Worm (Caenorhabditis elegans): Measurements from ENCODE around the gene F33G12.7.

F33G12.7 gene

ce11 chrII:5039912-5040311 is 569 bp downstream of the F33G12.7 start, which contains the start of gene golg-2:
Gene golg-2, minus strand, starts transcription at chrII:5040091.
- TF ChIP-seq Y53G8AR.9 (GFP tag; conservative IDR thresholded peaks at IDR 0.05) (no peak), F23B12.7 (tag; optimal IDR thresholded peaks at IDR 0.05; ENCODE audit: insufficient read depth) (peak; percentile 18)

ce11 chrII:5036128-5036527 is 4.4 kb downstream of the F33G12.7 start, which contains the start of gene lrr-1:
Gene lrr-1, minus strand, starts transcription at chrII:5036439.
- TF ChIP-seq madf-6 (GFP tag; IDR thresholded peaks at IDR 0.05) (peak; percentile 43; the same call in 1 of the 2 replicates), F37B4.10 (GFP tag; IDR thresholded peaks at IDR 0.05) (no peak), ama-1 (optimal IDR thresholded peaks at IDR 0.05) (no peak), ama-1 (GFP tag; optimal IDR thresholded peaks at IDR 0.05) (no peak), rcor-1 (GFP tag; IDR thresholded peaks at IDR 0.05) (no peak), lin-40 (tag; optimal IDR thresholded peaks at IDR 0.05) (no peak)

DNA sequence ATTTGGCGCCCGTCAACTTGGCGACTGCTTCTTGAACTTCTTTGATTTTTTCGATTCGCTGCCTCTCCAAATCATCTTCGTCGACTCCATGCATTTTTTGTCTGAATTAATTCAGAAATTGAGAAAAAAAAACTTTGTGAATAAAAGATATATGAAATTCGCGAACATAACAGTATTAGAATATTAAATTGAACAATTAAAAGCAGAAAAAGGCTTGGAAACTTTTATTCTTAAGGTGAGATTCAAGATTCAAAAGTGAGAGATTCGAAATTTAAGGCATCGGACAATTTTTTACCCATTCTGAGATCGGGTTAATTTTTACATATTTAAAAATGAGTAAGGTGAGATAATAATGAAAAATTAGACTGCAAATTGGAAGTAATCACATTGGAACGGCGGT is 6.5 kb downstream of the F33G12.7 start, which contains the start of gene F33G12.3:
TSS of gene F33G12.3 (minus strand) at position 101 of the 400 bp plus-strand sequence.
- TF ChIP-seq mxl-1 (tag; optimal IDR thresholded peaks at IDR 0.05) = no peak
- no peak for TF ChIP-seq tbp1 (GFP tag; optimal IDR thresholded peaks at IDR 0.05)
- TF ChIP-seq cebp-1 (GFP tag; IDR thresholded peaks at IDR 0.05) = no peak
- TF ChIP-seq cebp-1 (tag; optimal IDR thresholded peaks at IDR 0.05) = no peak
- no peak for TF ChIP-seq gei-17 (GFP tag; optimal IDR thresholded peaks at IDR 0.05)
- no peak for TF ChIP-seq B0261.1 (tag; optimal IDR thresholded peaks at IDR 0.05)
- no peak for TF ChIP-seq D2030.7 (GFP tag; IDR thresholded peaks at IDR 0.05)
- TF ChIP-seq nhr-27 (tag; optimal IDR thresholded peaks at IDR 0.05) = no peak
- TF ChIP-seq madf-3 (GFP tag; IDR thresholded peaks at IDR 0.05) = no peak
- no peak for TF ChIP-seq lsy-27 (tag; optimal IDR thresholded peaks at IDR 0.05; ENCODE audit: borderline replicate concordance, insufficient read depth)
- no peak for TF ChIP-seq ama-1 (optimal IDR thresholded peaks at IDR 0.05)
- no peak for TF ChIP-seq ama-1 (GFP tag; optimal IDR thresholded peaks at IDR 0.05)
- no peak for TF ChIP-seq lin-40 (tag; optimal IDR thresholded peaks at IDR 0.05)
- TF ChIP-seq K11D2.4 (GFP tag; IDR thresholded peaks at IDR 0.05) = no peak
- no peak for TF ChIP-seq ztf-3 (GFP tag; optimal IDR thresholded peaks at IDR 0.05)
- no peak for TF ChIP-seq lsl-1 (GFP tag; optimal IDR thresholded peaks at IDR 0.05)
- TF ChIP-seq nfyb-1 (GFP tag; IDR thresholded peaks at IDR 0.05) = no peak
- no peak for TF ChIP-seq die-1 (tag; optimal IDR thresholded peaks at IDR 0.05)

ce11 chrII:5032669-5033068 is 7.8 kb downstream of the F33G12.7 start:
- no peak for TF ChIP-seq bed-1 (GFP tag; IDR thresholded peaks at IDR 0.05)
- no peak for TF ChIP-seq dpl-1 (GFP tag; optimal IDR thresholded peaks at IDR 0.05)
- no peak for TF ChIP-seq nfya-1 (tag; optimal IDR thresholded peaks at IDR 0.05; ENCODE audit: borderline replicate concordance, insufficient read depth)
- no peak for TF ChIP-seq Y67H2A.10 (GFP tag; conservative IDR thresholded peaks at IDR 0.05)
- TF ChIP-seq akir-1 (GFP tag; optimal IDR thresholded peaks at IDR 0.05) = peak; percentile 48
- TF ChIP-seq hsf-1 (GFP tag; IDR thresholded peaks at IDR 0.05) = 0 out of 2 replicates have a peak, but pooled peaks have one; percentile 49
- TF ChIP-seq lin-35 (GFP tag; optimal IDR thresholded peaks at IDR 0.05) = peak in 1 of 3 experiments; percentile 48
- TF ChIP-seq B0035.1 (tag; optimal IDR thresholded peaks at IDR 0.05) = peak; percentile 43
- TF ChIP-seq snpc-3.4 (tag; optimal IDR thresholded peaks at IDR 0.05) = peak; percentile 62
- TF ChIP-seq atf-7 (tag; optimal IDR thresholded peaks at IDR 0.05) = peak; percentile 53
- no peak for TF ChIP-seq dpff-1 (tag; optimal IDR thresholded peaks at IDR 0.05)
- peak; percentile 54 for TF ChIP-seq ceh-27 (GFP tag; optimal IDR thresholded peaks at IDR 0.05)
- no peak for TF ChIP-seq F39B2.1 (GFP tag; IDR thresholded peaks at IDR 0.05)
- peak; percentile 74 for TF ChIP-seq athp-1 (tag; optimal IDR thresholded peaks at IDR 0.05)
- TF ChIP-seq lsy-27 (tag; optimal IDR thresholded peaks at IDR 0.05; ENCODE audit: borderline replicate concordance, insufficient read depth) = peak; percentile 68
- TF ChIP-seq C17E4.6 (GFP tag; IDR thresholded peaks at IDR 0.05) = 0 out of 2 replicates have a peak, but pooled peaks have one; percentile 13
- no peak; the same call in 1 of the 2 replicates for TF ChIP-seq Y53G8AR.9 (GFP tag; conservative IDR thresholded peaks at IDR 0.05)
- no peak for TF ChIP-seq hlh-26 (GFP tag; conservative IDR thresholded peaks at IDR 0.05)
- TF ChIP-seq F23B12.7 (tag; optimal IDR thresholded peaks at IDR 0.05; ENCODE audit: insufficient read depth) = peak; percentile 67
- TF ChIP-seq nfya-2 (GFP tag; IDR thresholded peaks at IDR 0.05) = no peak
- TF ChIP-seq hmg-1.2 (GFP tag; IDR thresholded peaks at IDR 0.05) = peak; percentile 66
- peak; percentile 65 for TF ChIP-seq rcor-1 (GFP tag; IDR thresholded peaks at IDR 0.05)
- peak; percentile 73 for TF ChIP-seq attf-6 (GFP tag; IDR thresholded peaks at IDR 0.05)
- TF ChIP-seq let-526 (GFP tag; IDR thresholded peaks at IDR 0.05) = no peak

Measured in whole organism, young adult.